Fruit fly (Drosophila melanogaster) whole organism, embryonic: ENCODE measurements around the gene pcm.

ENCODE experiments used
- Antp ChIP-seq: fragments of 200-800 bp; sonication (Bioruptor generic); optimal IDR thresholded peaks from 3 replicates; lab custom pipeline; 2016; ENCODE audit warnings: missing biosample characterization, missing genetic modification characterization
- Awh ChIP-seq: fragments of 200-800 bp; sonication (Bioruptor generic); IDR thresholded peaks from 2 replicates; pipeline ENCODE4, ENCODE4 v1.3.6; 2022; ENCODE audit warnings: missing biosample characterization, missing genetic modification characterization
- CG11398 ChIP-seq: fragments of 200-800 bp; sonication (Bioruptor generic); optimal IDR thresholded peaks from 2 replicates; lab custom pipeline; 2016; ENCODE audit warnings: missing biosample characterization, missing genetic modification characterization
- CG12659 ChIP-seq: fragments of 200-800 bp; sonication (Bioruptor generic); optimal IDR thresholded peaks from 3 replicates; lab custom pipeline; 2017; ENCODE audit warnings: mild to moderate bottlenecking, missing biosample characterization, missing genetic modification reagents, missing genetic modification characterization
- CG14014 ChIP-seq: fragments of 200-800 bp; sonication (Bioruptor generic); IDR thresholded peaks from 2 replicates; pipeline ENCODE4 v1.3.6; 2022; ENCODE audit warnings: missing biosample characterization, missing genetic modification characterization
- CG17385 ChIP-seq: fragments of 200-800 bp; sonication (Bioruptor generic); optimal IDR thresholded peaks from 3 replicates; lab custom pipeline; 2018; ENCODE audit warnings: missing biosample characterization, mild to moderate bottlenecking, missing genetic modification characterization
- CG32532 ChIP-seq: fragments of 200-800 bp; sonication (Bioruptor generic); IDR thresholded peaks from 2 replicates; pipeline ENCODE4 v1.3.6; 2022; ENCODE audit warnings: missing biosample characterization, missing genetic modification characterization
- CG7271 ChIP-seq: fragments of 200-800 bp; sonication (Bioruptor generic); optimal IDR thresholded peaks from 2 replicates; lab custom pipeline; 2018; ENCODE audit warnings: missing biosample characterization, mild to moderate bottlenecking, missing genetic modification characterization, moderate library complexity
- CG7786 ChIP-seq: fragments of 200-800 bp; sonication (Bioruptor generic); optimal IDR thresholded peaks from 2 replicates; lab custom pipeline; 2016; ENCODE audit warnings: missing biosample characterization, missing genetic modification characterization
- CG9727 ChIP-seq: fragments of 200-800 bp; sonication (Bioruptor generic); optimal IDR thresholded peaks from 3 replicates; lab custom pipeline; 2017; ENCODE audit warnings: missing biosample characterization, mild to moderate bottlenecking, missing genetic modification characterization
- CG9932 ChIP-seq: fragments of 200-800 bp; sonication (Bioruptor generic); IDR thresholded peaks from 2 replicates; pipeline ENCODE4 v1.3.6; 2022; ENCODE audit warnings: missing biosample characterization, missing genetic modification characterization
- Drgx ChIP-seq: fragments of 200-800 bp; sonication (Bioruptor generic); IDR thresholded peaks from 2 replicates; pipeline ENCODE4 v1.3.6; 2022; ENCODE audit warnings: missing biosample characterization, missing genetic modification characterization
- E2f2 ChIP-seq: fragments of 200-800 bp; sonication (Bioruptor generic); IDR thresholded peaks from 2 replicates; pipeline ENCODE4 v1.3.6; 2022; ENCODE audit warnings: missing biosample characterization, missing genetic modification characterization
- Ets97D ChIP-seq: fragments of 200-800 bp; sonication (Bioruptor generic); optimal IDR thresholded peaks from 3 replicates; lab custom pipeline; 2016; ENCODE audit warnings: missing biosample characterization, missing genetic modification characterization
- Hr51 ChIP-seq, 2 experiments: fragments of 200-800 bp; sonication (Bioruptor generic); optimal IDR thresholded peaks; 2 replicates in 1 of 2; 3 replicates in 1 of 2; lab custom pipeline; 2016 to 2018; ENCODE audit warnings: missing biosample characterization in 2 of 2, missing genetic modification characterization in 2 of 2, mild to moderate bottlenecking in 1 of 2, moderate library complexity in 1 of 2
- Hsf ChIP-seq: fragments of 200-800 bp; sonication (Bioruptor generic); optimal IDR thresholded peaks from 3 replicates; lab custom pipeline; 2016; ENCODE audit warnings: missing biosample characterization, missing genetic modification characterization
- MESR4 ChIP-seq: fragments of 200-800 bp; sonication (Bioruptor generic); optimal IDR thresholded peaks from 2 replicates; lab custom pipeline; 2018; ENCODE audit warnings: missing biosample characterization, mild to moderate bottlenecking, missing genetic modification characterization, moderate library complexity
- Med ChIP-seq: fragments of 200-800 bp; sonication (Bioruptor generic); peaks from one replicate; lab custom pipeline; 2016; ENCODE audit warnings: missing biosample characterization, missing genetic modification characterization, mild to moderate bottlenecking, inconsistent platforms, moderate library complexity
- Meics ChIP-seq: fragments of 200-800 bp; sonication (Bioruptor generic); optimal IDR thresholded peaks from 2 replicates; lab custom pipeline; 2017; ENCODE audit warnings: missing biosample characterization, mild to moderate bottlenecking, missing genetic modification characterization
- NFAT ChIP-seq: fragments of 200-800 bp; sonication (Bioruptor generic); IDR thresholded peaks from 2 replicates; pipeline ENCODE4 v1.3.6; 2022; ENCODE audit warnings: missing biosample characterization, missing genetic modification characterization
- Nf-YB ChIP-seq: fragments of 200-800 bp; sonication (Bioruptor generic); optimal IDR thresholded peaks from 3 replicates; lab custom pipeline; 2019; ENCODE audit warnings: missing biosample characterization, mild to moderate bottlenecking, missing genetic modification characterization, moderate library complexity
- Rfx ChIP-seq: fragments of 200-800 bp; sonication (Bioruptor generic); IDR thresholded peaks from 2 replicates; pipeline ENCODE4 v1.3.6; 2022; ENCODE audit warnings: missing biosample characterization, missing genetic modification characterization
- Sox102F ChIP-seq: fragments of 200-800 bp; sonication (Bioruptor generic); optimal IDR thresholded peaks from 2 replicates; lab custom pipeline; 2018; ENCODE audit warnings: missing biosample characterization, mild to moderate bottlenecking, missing genetic modification characterization, moderate library complexity
- Trl ChIP-seq, 3 experiments: fragments of >200 bp in 2 of 3; fragments of 200-800 bp in 1 of 3; sonication (Bioruptor generic) in 1 of 3; optimal IDR thresholded peaks; 2 replicates in 1 of 3; 3 replicates in 2 of 3; lab custom pipeline; 2016 to 2017; ENCODE audit warnings: missing biosample characterization in 1 of 3, missing genetic modification characterization in 1 of 3
- YL-1 ChIP-seq: fragments of 200-800 bp; sonication (Bioruptor generic); optimal IDR thresholded peaks from 3 replicates; lab custom pipeline; 2017; ENCODE audit warnings: missing biosample characterization, mild to moderate bottlenecking, missing genetic modification characterization
- bab2 ChIP-seq: fragments of 200-800 bp; sonication (Bioruptor generic); optimal IDR thresholded peaks from 2 replicates; lab custom pipeline; 2016; ENCODE audit warnings: missing biosample characterization, missing genetic modification characterization
- bbx ChIP-seq: fragments of 200-800 bp; sonication (Bioruptor generic); IDR thresholded peaks from 2 replicates; pipeline ENCODE4 v1.3.6; 2022; ENCODE audit warnings: missing biosample characterization, missing genetic modification characterization; ENCODE audit not compliant: partially characterized antibody
- bsh ChIP-seq, 2 experiments: fragments of 200-800 bp; sonication (Bioruptor generic); optimal IDR thresholded peaks; 2 replicates each; lab custom pipeline; 2017 to 2018; ENCODE audit warnings: mild to moderate bottlenecking in 2 of 2, missing biosample characterization in 2 of 2, missing genetic modification characterization in 2 of 2, moderate library complexity in 1 of 2
- btn ChIP-seq: fragments of 200-800 bp; sonication (Bioruptor generic); optimal IDR thresholded peaks from 2 replicates; lab custom pipeline; 2016; ENCODE audit warnings: missing biosample characterization, missing genetic modification characterization
- dm ChIP-seq: fragments of 200-800 bp; sonication (Bioruptor generic); optimal IDR thresholded peaks from 3 replicates; lab custom pipeline; 2016; ENCODE audit warnings: missing biosample characterization, missing genetic modification characterization
- en ChIP-seq: fragments of 200-800 bp; sonication (Bioruptor generic); optimal IDR thresholded peaks from 2 replicates; lab custom pipeline; 2016; ENCODE audit warnings: missing biosample characterization, missing genetic modification characterization
- fu2 ChIP-seq: fragments of 200-800 bp; sonication (Bioruptor generic); optimal IDR thresholded peaks from 2 replicates; lab custom pipeline; 2016; ENCODE audit warnings: missing biosample characterization, missing genetic modification characterization
- h ChIP-seq: fragments of >200 bp; optimal IDR thresholded peaks from 2 replicates; lab custom pipeline; 2017
- insv ChIP-seq, 2 experiments: fragments of 200-800 bp; sonication (Bioruptor generic); optimal IDR thresholded peaks; 3 replicates each; lab custom pipeline; 2016 to 2018; ENCODE audit warnings: missing biosample characterization in 2 of 2, missing genetic modification characterization in 2 of 2
- ken ChIP-seq: fragments of 200-800 bp; sonication (Bioruptor generic); IDR thresholded peaks from 3 replicates; pipeline ENCODE4 v1.3.6; 2022; ENCODE audit warnings: missing biosample characterization, missing genetic modification characterization
- lbe ChIP-seq: fragments of 200-800 bp; sonication (Bioruptor generic); optimal IDR thresholded peaks from 2 replicates; lab custom pipeline; 2016; ENCODE audit warnings: missing biosample characterization, mild to moderate bottlenecking, missing genetic modification characterization
- nom ChIP-seq: fragments of 200-800 bp; sonication (Bioruptor generic); optimal IDR thresholded peaks from 2 replicates; lab custom pipeline; 2017; ENCODE audit warnings: missing biosample characterization, missing genetic modification characterization, mild to moderate bottlenecking, moderate library complexity, missing genetic modification reagents
- odd ChIP-seq: fragments of 200-800 bp; sonication (Bioruptor generic); optimal IDR thresholded peaks from 2 replicates; lab custom pipeline; 2017; ENCODE audit warnings: missing biosample characterization, mild to moderate bottlenecking, missing genetic modification characterization
- onecut ChIP-seq: fragments of 200-800 bp; sonication (Bioruptor generic); IDR thresholded peaks from 2 replicates; pipeline ENCODE4 v1.3.6; 2022; ENCODE audit warnings: missing biosample characterization, missing genetic modification characterization
- pum ChIP-seq: fragments of 200-800 bp; sonication (Bioruptor generic); optimal IDR thresholded peaks from 2 replicates; lab custom pipeline; 2016; ENCODE audit warnings: missing biosample characterization, missing genetic modification characterization
- sc ChIP-seq, 3 experiments: fragments of >200 bp in 2 of 3; fragments of 200-800 bp in 1 of 3; sonication (Bioruptor generic) in 1 of 3; optimal IDR thresholded peaks; 2 replicates in 2 of 3; 3 replicates in 1 of 3; lab custom pipeline; 2017; ENCODE audit warnings: mild to moderate bottlenecking in 1 of 3, missing biosample characterization in 1 of 3, missing genetic modification characterization in 1 of 3, missing genetic modification reagents in 1 of 3
- so ChIP-seq: fragments of 200-800 bp; sonication (Bioruptor generic); IDR thresholded peaks from 3 replicates; pipeline ENCODE4 v1.3.6; 2022; ENCODE audit warnings: missing biosample characterization, missing genetic modification characterization
- stwl ChIP-seq: fragments of 200-800 bp; sonication (Bioruptor generic); optimal IDR thresholded peaks from 3 replicates; lab custom pipeline; 2018; ENCODE audit warnings: missing biosample characterization, mild to moderate bottlenecking, missing genetic modification characterization, moderate library complexity
- unc-4 ChIP-seq: fragments of 200-800 bp; sonication (Bioruptor generic); IDR thresholded peaks from 2 replicates; pipeline ENCODE4 v1.3.6; 2022; ENCODE audit warnings: missing biosample characterization, missing genetic modification characterization; ENCODE audit not compliant: partially characterized antibody
- zen2 ChIP-seq: fragments of 200-800 bp; sonication (Bioruptor generic); IDR thresholded peaks from 3 replicates; pipeline ENCODE4 v1.3.6; 2022; ENCODE audit warnings: missing biosample characterization, missing genetic modification characterization; ENCODE audit not compliant: partially characterized antibody
- zf30C ChIP-seq: fragments of 200-800 bp; sonication (Bioruptor generic); optimal IDR thresholded peaks from 3 replicates; lab custom pipeline; 2018; ENCODE audit warnings: missing biosample characterization, mild to moderate bottlenecking, missing genetic modification characterization

Gene pcm

dm6 chrX:19494285-19494684, 2.5 kb upstream of the pcm start, which contains the start of gene CG12204 (continued):
- TF ChIP-seq dm (GFP tag; lab: Kevin White, UChicago): peak; percentile 13
- peak; percentile 25 for TF ChIP-seq Ets97D (GFP tag; lab: Kevin White, UChicago)
- 0 out of 3 replicates have a peak, but pooled peaks have one; percentile 41 for TF ChIP-seq ken
- TF ChIP-seq CG9932 (GFP tag; lab: Robert Waterston, UW): peak; percentile 20; the same call in 1 of the 2 replicates
- no peak for TF ChIP-seq so (GFP tag; lab: Robert Waterston, UW)
- TF ChIP-seq Awh (GFP tag; lab: Robert Waterston, UW): 0 out of 2 replicates have a peak, but pooled peaks have one; percentile 23
- TF ChIP-seq CG7786 (GFP tag; lab: Kevin White, UChicago): peak; percentile 43
- TF ChIP-seq btn (GFP tag; lab: Kevin White, UChicago): peak; percentile 19
- peak; percentile 15 for TF ChIP-seq bab2
- no peak for TF ChIP-seq Trl (optimal IDR thresholded peaks at IDR 0.05; lab: Kevin White, UChicago)
- peak; percentile 7 for TF ChIP-seq Trl (GFP tag; optimal IDR thresholded peaks at IDR 0.05; lab: Kevin White, UChicago)
- TF ChIP-seq Hr51 (GFP tag; optimal IDR thresholded peaks at IDR 0.05; lab: Kevin White, UChicago): peak in 1 of 2 experiments; percentile 17
- peak; percentile 50 for TF ChIP-seq Rfx (GFP tag; lab: Robert Waterston, UW)
- peak; percentile 43; the same call in 1 of the 2 replicates for TF ChIP-seq NFAT (GFP tag; lab: Robert Waterston, UW)
- TF ChIP-seq stwl (tag; lab: Kevin White, UChicago): peak; percentile 70
- TF ChIP-seq E2f2 (GFP tag; lab: Robert Waterston, UW): peak; percentile 14; the same call in 1 of the 2 replicates
- peak; percentile 39 for TF ChIP-seq MESR4 (GFP tag; lab: Kevin White, UChicago)
- TF ChIP-seq onecut: peak; percentile 15; the same call in 1 of the 2 replicates
- TF ChIP-seq CG14014: peak; percentile 22; the same call in 1 of the 2 replicates
- peak; percentile 52 for TF ChIP-seq CG32532 (GFP tag; lab: Robert Waterston, UW)
- peak; percentile 24; the same call in 1 of the 2 replicates for TF ChIP-seq bbx
- no peak for TF ChIP-seq pum (GFP tag; lab: Kevin White, UChicago)
- peak in 1 of 2 experiments; percentile 11 for TF ChIP-seq insv (GFP tag; optimal IDR thresholded peaks at IDR 0.05; lab: Kevin White, UChicago)
- TF ChIP-seq YL-1 (GFP tag; lab: Kevin White, UChicago): peak; percentile 13
- TF ChIP-seq CG17385 (GFP tag; lab: Kevin White, UChicago): peak; percentile 23
- TF ChIP-seq nom (GFP tag; lab: Kevin White, UChicago): peak; percentile 39
- 0 out of 3 replicates have a peak, but pooled peaks have one; percentile 13 for TF ChIP-seq zen2 (GFP tag; lab: Robert Waterston, UW)
- TF ChIP-seq Nf-YB (GFP tag; lab: Kevin White, UChicago): no peak
- TF ChIP-seq Antp (GFP tag; lab: Kevin White, UChicago): peak; percentile 28
- no peak for TF ChIP-seq Sox102F (GFP tag; lab: Kevin White, UChicago)

- peak; percentile 95 for TF ChIP-seq nom (GFP tag; lab: Kevin White, UChicago)
- no peak for TF ChIP-seq CG12659 (GFP tag; lab: Kevin White, UChicago)
- no peak for TF ChIP-seq fu2 (GFP tag; lab: Kevin White, UChicago)
- TF ChIP-seq bsh (GFP tag; optimal IDR thresholded peaks at IDR 0.05; lab: Kevin White, UChicago): peak in 1 of 2 experiments; percentile 73
- 0 out of 2 replicates have a peak, but pooled peaks have one; percentile 22 for TF ChIP-seq Drgx (GFP tag; lab: Robert Waterston, UW)
Measured at dm6 chrX:19485057-19485456, 6.8 kb downstream of the pcm start.

- peak; percentile 78 for TF ChIP-seq CG17385 (GFP tag; lab: Kevin White, UChicago)
- no peak for TF ChIP-seq sc (optimal IDR thresholded peaks at IDR 0.05; lab: Kevin White, UChicago)
- TF ChIP-seq sc (GFP tag; optimal IDR thresholded peaks at IDR 0.05; lab: Kevin White, UChicago): no peak
- TF ChIP-seq dm (GFP tag; lab: Kevin White, UChicago): peak; percentile 34
- no peak for TF ChIP-seq unc-4
- no peak for TF ChIP-seq en
- no peak for TF ChIP-seq odd
- TF ChIP-seq zf30C (GFP tag; lab: Kevin White, UChicago): no peak
- no peak for TF ChIP-seq CG9727 (GFP tag; lab: Kevin White, UChicago)
- TF ChIP-seq Meics: no peak
- no peak for TF ChIP-seq pum (GFP tag; lab: Kevin White, UChicago)
- no peak for TF ChIP-seq CG7271 (tag; lab: Kevin White, UChicago)
- no peak for TF ChIP-seq lbe (GFP tag; lab: Kevin White, UChicago)
- peak; percentile 27 for TF ChIP-seq Med (GFP tag; lab: Kevin White, UChicago)
- no peak for TF ChIP-seq Hsf (GFP tag; lab: Kevin White, UChicago)
- no peak for TF ChIP-seq h (lab: Kevin White, UChicago)
- TF ChIP-seq CG11398: no peak
Measured at dm6 chrX:19480544-19481127, 11.2 kb downstream of the pcm start.
